Worm (Caenorhabditis elegans): Measurements from ENCODE around the gene C49C8.1.

Gene C49C8.1

DNA sequence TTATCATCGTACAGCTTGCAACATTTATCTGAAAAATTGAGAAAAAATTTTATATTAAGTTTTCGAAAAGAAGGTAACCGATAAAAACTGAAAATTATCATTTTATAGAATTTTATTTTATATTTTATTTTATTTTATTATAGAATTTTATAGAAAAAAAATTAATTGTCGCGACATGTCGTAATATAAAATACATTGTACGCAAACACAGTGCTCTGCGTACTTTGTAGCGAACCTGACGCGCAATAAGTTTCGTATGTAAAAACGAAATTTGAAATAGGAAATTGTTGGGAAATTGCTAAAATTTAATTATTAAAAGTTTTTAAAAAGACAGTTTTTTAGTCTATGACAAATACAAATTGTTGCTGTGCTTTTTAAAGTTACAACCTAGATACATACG lies 37.1 kb downstream of the C49C8.1 start, which contains the start of the genes hst-1 and ints-6:
Gene hst-1, minus strand, starts transcription at position 28 of the 400 bp plus-strand sequence.
Gene ints-6, plus strand, starts transcription at position 260 of the 400 bp plus-strand sequence.
- TF ChIP-seq nhr-77 (tag; optimal IDR thresholded peaks at IDR 0.05) (no peak), nhr-76 (tag; optimal IDR thresholded peaks at IDR 0.05) (no peak), tbx-2 (tag; optimal IDR thresholded peaks at IDR 0.05) (no peak), skn-1 (tag; optimal IDR thresholded peaks at IDR 0.05) (no peak), pha-4 (tag; optimal IDR thresholded peaks at IDR 0.05) (peak; percentile 55), lsy-12 (tag; optimal IDR thresholded peaks at IDR 0.05) (no peak), hmg-11 (tag; optimal IDR thresholded peaks at IDR 0.05) (peak; percentile 29), ceh-9 (tag; optimal IDR thresholded peaks at IDR 0.05) (no peak), ztf-4 (tag; optimal IDR thresholded peaks at IDR 0.05) (no peak), nfya-1 (tag; optimal IDR thresholded peaks at IDR 0.05; ENCODE audit: insufficient read depth) (no peak), mml-1 (tag; optimal IDR thresholded peaks at IDR 0.05) (no peak), aly-2 (tag; optimal IDR thresholded peaks at IDR 0.05) (no peak), egl-27 (tag; optimal IDR thresholded peaks at IDR 0.05) (no peak), nhr-12 (tag; optimal IDR thresholded peaks at IDR 0.05) (no peak), fkh-2 (tag; optimal IDR thresholded peaks at IDR 0.05) (no peak), pqm-1 (tag; optimal IDR thresholded peaks at IDR 0.05) (no peak), sea-2 (GFP tag; optimal IDR thresholded peaks at IDR 0.05) (no peak), ceh-28 (tag; optimal IDR thresholded peaks at IDR 0.05) (no peak), eor-1 (tag; optimal IDR thresholded peaks at IDR 0.05) (no peak), lin-39 (tag; optimal IDR thresholded peaks at IDR 0.05) (no peak), nhr-23 (tag; optimal IDR thresholded peaks at IDR 0.05) (peak; percentile 13), ZK546.5 (tag; optimal IDR thresholded peaks at IDR 0.05) (no peak), nhr-67 (tag; optimal IDR thresholded peaks at IDR 0.05) (no peak), ztf-11 (tag; optimal IDR thresholded peaks at IDR 0.05) (no peak), ceh-82 (tag; optimal IDR thresholded peaks at IDR 0.05) (no peak), zag-1 (tag; optimal IDR thresholded peaks at IDR 0.05) (no peak), lin-15B (tag; optimal IDR thresholded peaks at IDR 0.05) (peak; percentile 8), egl-5 (tag; optimal IDR thresholded peaks at IDR 0.05) (no peak), nhr-25 (tag; optimal IDR thresholded peaks at IDR 0.05) (no peak), unc-39 (tag; optimal IDR thresholded peaks at IDR 0.05) (no peak), snpc-4 (tag; optimal IDR thresholded peaks at IDR 0.05) (no peak), jun-1 (tag; optimal IDR thresholded peaks at IDR 0.05) (no peak), daf-12 (tag; optimal IDR thresholded peaks at IDR 0.05) (no peak), ama-1 (optimal IDR thresholded peaks at IDR 0.05) (no peak), nhr-11 (tag; optimal IDR thresholded peaks at IDR 0.05) (no peak), nhr-237 (tag; optimal IDR thresholded peaks at IDR 0.05) (no peak)

DNA sequence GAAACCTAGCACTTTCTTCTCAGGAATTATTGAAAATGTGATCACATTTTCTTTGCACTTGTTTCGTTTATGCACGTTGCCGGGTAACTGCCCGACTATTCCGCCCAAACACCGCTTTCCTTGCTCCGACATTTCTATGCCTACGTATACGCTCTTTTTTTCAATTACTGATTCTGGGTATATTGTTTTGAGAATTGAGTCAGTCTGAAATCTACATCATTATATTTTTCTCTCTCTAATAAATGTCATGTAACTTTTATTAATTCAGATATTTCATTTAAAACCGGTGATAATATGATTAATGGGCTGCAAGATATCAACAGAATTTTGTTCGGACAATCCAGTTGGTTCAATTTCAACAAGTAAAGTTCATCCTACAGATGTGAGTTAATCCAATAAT lies 43.1 kb downstream of the C49C8.1 start, which contains the start of gene ttll-11:
Gene ttll-11, plus strand, starts transcription at position 301 of the 400 bp plus-strand sequence.
- TF ChIP-seq ceh-28 (tag; optimal IDR thresholded peaks at IDR 0.05) (no peak), fkh-10 (GFP tag; optimal IDR thresholded peaks at IDR 0.05) (no peak), eor-1 (tag; optimal IDR thresholded peaks at IDR 0.05) (no peak), elt-2 (tag; optimal IDR thresholded peaks at IDR 0.05) (no peak), pqm-1 (tag; optimal IDR thresholded peaks at IDR 0.05) (no peak), ama-1 (optimal IDR thresholded peaks at IDR 0.05) (no peak), aly-2 (tag; optimal IDR thresholded peaks at IDR 0.05) (no peak), elt-1 (tag; optimal IDR thresholded peaks at IDR 0.05) (no peak)

DNA sequence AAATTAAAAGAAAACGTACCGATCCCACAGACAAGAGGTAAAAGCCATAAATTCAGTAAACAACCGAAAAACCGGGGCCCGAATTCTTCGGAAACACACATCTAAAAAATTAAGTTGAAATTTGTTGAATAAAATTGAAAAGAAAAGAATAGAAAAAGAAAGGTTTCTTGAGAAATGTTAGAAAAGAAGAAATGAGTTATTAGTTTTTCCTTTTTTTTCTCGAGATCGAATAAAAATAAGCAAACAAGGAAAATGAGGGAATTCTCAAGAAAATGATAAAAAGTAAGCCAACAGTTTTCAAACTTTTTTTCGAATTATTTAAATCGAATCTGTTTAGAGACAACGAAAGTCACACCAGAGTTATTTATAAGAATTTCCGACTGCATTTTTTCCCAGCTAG lies 51.1 kb downstream of the C49C8.1 start, which contains the start of gene H23L24.4:
Gene H23L24.4, minus strand, starts transcription at position 101 of the 400 bp plus-strand sequence.
- no peak for TF ChIP-seq mdl-1 (tag; optimal IDR thresholded peaks at IDR 0.05)
- no peak for TF ChIP-seq jun-1 (tag; optimal IDR thresholded peaks at IDR 0.05)
- TF ChIP-seq lin-39 (tag; optimal IDR thresholded peaks at IDR 0.05) = no peak
- no peak for TF ChIP-seq nhr-237 (tag; optimal IDR thresholded peaks at IDR 0.05)
- no peak for TF ChIP-seq lsy-12 (tag; optimal IDR thresholded peaks at IDR 0.05)
- TF ChIP-seq zag-1 (tag; optimal IDR thresholded peaks at IDR 0.05) = no peak
- TF ChIP-seq nhr-76 (tag; optimal IDR thresholded peaks at IDR 0.05) = no peak
- TF ChIP-seq ZK546.5 (tag; optimal IDR thresholded peaks at IDR 0.05) = no peak
- no peak for TF ChIP-seq egl-5 (tag; optimal IDR thresholded peaks at IDR 0.05)
- TF ChIP-seq snpc-4 (tag; optimal IDR thresholded peaks at IDR 0.05) = no peak

Data from whole organism, L3 larva.